Worm (Caenorhabditis elegans): ENCODE measurements around the gene ZC443.4.

DNA sequence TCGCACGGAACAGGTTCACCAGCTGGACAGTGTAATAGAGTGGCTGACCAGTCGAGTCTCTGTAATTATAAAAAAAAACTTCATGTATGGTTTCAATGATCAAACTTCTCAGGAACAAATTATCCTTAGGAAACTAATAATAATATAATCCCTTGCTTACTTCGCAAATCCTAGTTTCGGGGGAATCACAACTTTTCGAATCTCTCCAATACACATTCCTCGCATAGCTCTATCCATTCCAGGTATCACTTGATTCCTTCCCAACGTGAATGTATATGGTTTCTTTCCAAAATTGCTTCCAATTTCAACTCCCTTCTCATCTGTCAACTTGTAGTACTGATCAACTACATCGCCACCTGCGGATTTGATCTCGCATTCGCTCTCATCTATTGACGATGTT is 33.3 kb downstream of the ZC443.4 start:
- no peak for TF ChIP-seq unc-86 (tag; optimal IDR thresholded peaks at IDR 0.05)
- TF ChIP-seq nhr-28 (tag; optimal IDR thresholded peaks at IDR 0.05): no peak
- TF ChIP-seq mdl-1 (tag; optimal IDR thresholded peaks at IDR 0.05): no peak
- no peak for TF ChIP-seq nhr-77 (tag; optimal IDR thresholded peaks at IDR 0.05)
- TF ChIP-seq nhr-11 (tag; optimal IDR thresholded peaks at IDR 0.05): no peak
- no peak for TF ChIP-seq pqm-1 (tag; optimal IDR thresholded peaks at IDR 0.05)
- no peak for TF ChIP-seq lin-39 (tag; optimal IDR thresholded peaks at IDR 0.05)
- TF ChIP-seq nhr-237 (tag; optimal IDR thresholded peaks at IDR 0.05): no peak
- no peak for TF ChIP-seq ets-5 (GFP tag; IDR thresholded peaks at IDR 0.05)
- no peak for TF ChIP-seq nhr-76 (tag; optimal IDR thresholded peaks at IDR 0.05)
- TF ChIP-seq fkh-8 (tag; optimal IDR thresholded peaks at IDR 0.05): no peak
- TF ChIP-seq jun-1 (tag; optimal IDR thresholded peaks at IDR 0.05): no peak
